Fruit fly (Drosophila melanogaster) whole organism, prepupa: ENCODE results near the gene CG14315.

Source experiments
- Blimp-1 ChIP-seq: fragments of 200-800 bp; sonication (Bioruptor generic); optimal IDR thresholded peaks from 3 replicates; lab custom pipeline; 2017; ENCODE audit warnings: missing biosample characterization, missing genetic modification characterization, mild to moderate bottlenecking, moderate library complexity, missing genetic modification reagents
- CG10669 ChIP-seq: fragments of 200-800 bp; sonication (Bioruptor generic); optimal IDR thresholded peaks from 3 replicates; lab custom pipeline; 2018; ENCODE audit warnings: missing biosample characterization, mild to moderate bottlenecking, missing genetic modification characterization, moderate library complexity
- CG11762 ChIP-seq: fragments of 200-800 bp; sonication (Bioruptor generic); optimal IDR thresholded peaks from 3 replicates; lab custom pipeline; 2016; ENCODE audit warnings: missing biosample characterization, missing genetic modification characterization; ENCODE audit not compliant: insufficient read depth
- CG6163 ChIP-seq: fragments of 200-800 bp; sonication (Bioruptor generic); IDR thresholded peaks from 3 replicates; pipeline ENCODE4 v1.3.6; 2022; ENCODE audit warnings: missing biosample characterization, missing genetic modification characterization
- CG6792 ChIP-seq: fragments of 200-800 bp; sonication (Bioruptor generic); optimal IDR thresholded peaks from 3 replicates; lab custom pipeline; 2016; ENCODE audit warnings: missing biosample characterization, missing genetic modification characterization
- CG8319 ChIP-seq: fragments of 200-800 bp; sonication (Bioruptor generic); optimal IDR thresholded peaks from 3 replicates; lab custom pipeline; 2016; ENCODE audit warnings: missing biosample characterization, missing genetic modification characterization
- CG8632 ChIP-seq: fragments of 200-800 bp; sonication (Bioruptor generic); optimal IDR thresholded peaks from 3 replicates; lab custom pipeline; 2016; ENCODE audit warnings: missing biosample characterization, missing genetic modification characterization
- Eip78C ChIP-seq: fragments of 200-800 bp; sonication (Bioruptor generic); peaks from one replicate; lab custom pipeline; 2016; ENCODE audit warnings: missing biosample characterization, missing genetic modification characterization
- Hr39 ChIP-seq: fragments of 200-800 bp; sonication (Bioruptor generic); optimal IDR thresholded peaks from 2 replicates; lab custom pipeline; 2016; ENCODE audit warnings: missing biosample characterization, missing genetic modification characterization
- eg ChIP-seq: fragments of 200-800 bp; sonication (Bioruptor generic); IDR thresholded peaks from 3 replicates; pipeline ENCODE4 v1.3.6; 2022; ENCODE audit warnings: missing biosample characterization, missing genetic modification characterization
- fkh ChIP-seq: fragments of 200-800 bp; sonication (Bioruptor generic); optimal IDR thresholded peaks from 3 replicates; lab custom pipeline; 2017; ENCODE audit warnings: missing biosample characterization, mild to moderate bottlenecking, missing genetic modification characterization, moderate library complexity
- pdm3 ChIP-seq: fragments of 200-800 bp; sonication (Bioruptor generic); optimal IDR thresholded peaks from 3 replicates; lab custom pipeline; 2016; ENCODE audit warnings: missing biosample characterization, missing genetic modification characterization
- vri ChIP-seq: fragments of 200-800 bp; sonication (Bioruptor generic); optimal IDR thresholded peaks from 3 replicates; lab custom pipeline; 2016; ENCODE audit warnings: missing biosample characterization, mild to moderate bottlenecking, missing genetic modification characterization

dm6 chr3R:18168398-18168797 is 9.9 kb downstream of the CG14315 start:
- no peak for TF ChIP-seq Blimp-1 (GFP tag; lab: Kevin White, UChicago)
- TF ChIP-seq eg (GFP tag; lab: Robert Waterston, UW): peak; percentile 47; the same call in 2 of the 3 replicates
- TF ChIP-seq CG11762 (GFP tag; lab: Kevin White, UChicago): peak; percentile 5
- TF ChIP-seq vri (GFP tag; lab: Kevin White, UChicago): peak; percentile 4
- TF ChIP-seq Eip78C: no peak
- TF ChIP-seq CG8319 (GFP tag; lab: Kevin White, UChicago): no peak
- no peak for TF ChIP-seq CG6792 (GFP tag; lab: Kevin White, UChicago)
- no peak for TF ChIP-seq CG10669 (GFP tag; lab: Kevin White, UChicago)
- no peak for TF ChIP-seq pdm3
- TF ChIP-seq Hr39 (GFP tag; lab: Kevin White, UChicago): peak; percentile 25
- peak; percentile 36 for TF ChIP-seq CG8632
- TF ChIP-seq fkh (GFP tag; lab: Kevin White, UChicago): no peak
- TF ChIP-seq CG6163 (GFP tag; lab: Robert Waterston, UW): peak; percentile 45; the same call in 2 of the 3 replicates
